Fruit fly (Drosophila melanogaster): ENCODE measurements around the gene Cmpk.

The Cmpk gene

dm6 chr3R:26058066-26058465, 2.8 kb upstream of the Cmpk start, which contains the start of the genes PIG-P and Tcs6 (continued):
- TF ChIP-seq tap (tag; optimal IDR thresholded peaks at IDR 0.05), result no peak
- no peak for TF ChIP-seq CG16815 (GFP tag; optimal IDR thresholded peaks at IDR 0.05)
- TF ChIP-seq eve (GFP tag; optimal IDR thresholded peaks at IDR 0.05), result no peak
- no peak for TF ChIP-seq CG18764 (GFP tag; optimal IDR thresholded peaks at IDR 0.05)
- no peak for TF ChIP-seq bsh (GFP tag; optimal IDR thresholded peaks at IDR 0.05)
- peak; percentile 56 to 90 for TF ChIP-seq crp (GFP tag; optimal IDR thresholded peaks at IDR 0.05)
- no peak for TF ChIP-seq ase (GFP tag; IDR thresholded peaks at IDR 0.05)
- TF ChIP-seq lmd (GFP tag; IDR thresholded peaks at IDR 0.05), result no peak
- TF ChIP-seq CG15601 (tag; optimal IDR thresholded peaks at IDR 0.05), result no peak
- no peak for TF ChIP-seq Bteb2 (GFP tag; optimal IDR thresholded peaks at IDR 0.05)
- TF ChIP-seq en (GFP tag; optimal IDR thresholded peaks at IDR 0.05), result no peak
- TF ChIP-seq CG17328 (GFP tag; IDR thresholded peaks at IDR 0.05), result no peak
- peak; percentile 44 for TF ChIP-seq lbe (GFP tag; optimal IDR thresholded peaks at IDR 0.05)
- no peak for TF ChIP-seq NC2β (GFP tag; optimal IDR thresholded peaks at IDR 0.05)
- peak; percentile 5 for TF ChIP-seq CG4617 (GFP tag; optimal IDR thresholded peaks at IDR 0.05; ENCODE audit: borderline replicate concordance)
- no peak for TF ChIP-seq C15 (GFP tag; IDR thresholded peaks at IDR 0.05)
- no peak for TF ChIP-seq mirr (GFP tag; optimal IDR thresholded peaks at IDR 0.05)
- TF ChIP-seq rib (GFP tag; IDR thresholded peaks at IDR 0.05), result no peak
- no peak for TF ChIP-seq CG13424 (tag; optimal IDR thresholded peaks at IDR 0.05)
- TF ChIP-seq h (optimal IDR thresholded peaks at IDR 0.05), result no peak
- no peak for TF ChIP-seq CG4424 (GFP tag; optimal IDR thresholded peaks at IDR 0.05)
- no peak for TF ChIP-seq CG10654 (GFP tag; optimal IDR thresholded peaks at IDR 0.05)
- TF ChIP-seq lab (GFP tag; optimal IDR thresholded peaks at IDR 0.05), result no peak
- TF ChIP-seq Poxn (GFP tag; IDR thresholded peaks at IDR 0.05), result no peak
- TF ChIP-seq hth (optimal IDR thresholded peaks at IDR 0.05), result no peak
- no peak for TF ChIP-seq Doc2 (GFP tag; IDR thresholded peaks at IDR 0.05)
- TF ChIP-seq Nf-YC (tag; optimal IDR thresholded peaks at IDR 0.05), result peak; percentile 16
- TF ChIP-seq salm (tag; optimal IDR thresholded peaks at IDR 0.05), result no peak
- TF ChIP-seq schlank (tag; optimal IDR thresholded peaks at IDR 0.05), result no peak
- TF ChIP-seq Taf1 (GFP tag; IDR thresholded peaks at IDR 0.05), result no peak
- no peak for TF ChIP-seq CG1024 (GFP tag; IDR thresholded peaks at IDR 0.05)
- no peak for TF ChIP-seq usp (GFP tag; optimal IDR thresholded peaks at IDR 0.05)
- no peak for TF ChIP-seq fd3F (GFP tag; optimal IDR thresholded peaks at IDR 0.05)
- TF ChIP-seq CG1792 (GFP tag; optimal IDR thresholded peaks at IDR 0.05), result no peak
- TF ChIP-seq sens-2 (GFP tag; IDR thresholded peaks at IDR 0.05), result no peak
- TF ChIP-seq Ets97D (GFP tag; optimal IDR thresholded peaks at IDR 0.05), result peak; percentile 41
- no peak for TF ChIP-seq shn (GFP tag; optimal IDR thresholded peaks at IDR 0.05)
- TF ChIP-seq sd (tag; optimal IDR thresholded peaks at IDR 0.05), result peak; percentile 88
- no peak for TF ChIP-seq Pdp1 (GFP tag; optimal IDR thresholded peaks at IDR 0.05)
- TF ChIP-seq CG4730 (GFP tag; IDR thresholded peaks at IDR 0.05), result no peak
- TF ChIP-seq maf-S (GFP tag; optimal IDR thresholded peaks at IDR 0.05), result no peak
- no peak for TF ChIP-seq CG6791 (GFP tag; IDR thresholded peaks at IDR 0.05; ENCODE audit: partially characterized antibody)
- TF ChIP-seq Hey (tag; optimal IDR thresholded peaks at IDR 0.05), result no peak
- TF ChIP-seq grn (GFP tag; optimal IDR thresholded peaks at IDR 0.05), result no peak
- TF ChIP-seq Sin3A (optimal IDR thresholded peaks at IDR 0.05), result no peak
- TF ChIP-seq CG9215 (GFP tag; IDR thresholded peaks at IDR 0.05), result no peak
- TF ChIP-seq CG6689 (GFP tag; IDR thresholded peaks at IDR 0.05), result no peak
- no peak for TF ChIP-seq CG8944 (GFP tag; optimal IDR thresholded peaks at IDR 0.05)
- TF ChIP-seq CG13894 (tag; optimal IDR thresholded peaks at IDR 0.05), result no peak
- no peak for TF ChIP-seq CG16779 (GFP tag; IDR thresholded peaks at IDR 0.05)
- TF ChIP-seq sens (GFP tag), result peak; percentile 26

Measured in whole organism, embryonic.